Worm (Caenorhabditis elegans) whole organism, late embryonic: Measurements from ENCODE around the gene H43I07.1.

Experiments used
- F13H6.1 ChIP-seq: sonication (generic microtip); optimal IDR thresholded peaks from 2 replicates; lab custom pipeline; 2016; ENCODE audit warnings: missing genetic modification characterization, missing compliant biosample characterization
- T23F11.4 ChIP-seq: fragments of 200-800 bp; sonication (Bioruptor generic); optimal IDR thresholded peaks from 2 replicates; lab custom pipeline; 2018; ENCODE audit warnings: mild to moderate bottlenecking, missing genetic modification characterization, missing compliant biosample characterization
- ahr-1 ChIP-seq: sonication (generic microtip); optimal IDR thresholded peaks from 2 replicates; lab custom pipeline; 2016; ENCODE audit warnings: missing genetic modification characterization, missing compliant biosample characterization
- ama-1 ChIP-seq: fragments of 150-350 bp; optimal IDR thresholded peaks from 2 replicates; lab custom pipeline; 2014
- ceh-14 ChIP-seq: sonication (generic microtip); optimal IDR thresholded peaks from 2 replicates; lab custom pipeline; 2016; ENCODE audit warnings: missing genotype, missing genetic modification characterization, missing compliant biosample characterization
- ceh-18 ChIP-seq: sonication (generic microtip); optimal IDR thresholded peaks from 2 replicates; lab custom pipeline; 2016; ENCODE audit warnings: missing genetic modification characterization, missing compliant biosample characterization
- ceh-2 ChIP-seq: sonication (generic microtip); optimal IDR thresholded peaks from 2 replicates; lab custom pipeline; 2016; ENCODE audit warnings: missing genotype, missing genetic modification characterization, missing compliant biosample characterization
- ceh-30 ChIP-seq: fragments of 150-350 bp; optimal IDR thresholded peaks from 2 replicates; lab custom pipeline; 2014; ENCODE audit warnings: missing biosample characterization, missing genetic modification characterization
- ceh-34 ChIP-seq: sonication (generic microtip); optimal IDR thresholded peaks from 2 replicates; lab custom pipeline; 2016; ENCODE audit warnings: mild to moderate bottlenecking, missing genetic modification characterization, missing compliant biosample characterization
- ceh-45 ChIP-seq: fragments of 200-800 bp; sonication (Bioruptor generic); IDR thresholded peaks from 2 replicates; pipeline ENCODE4 v1.3.6; 2022; ENCODE audit warnings: missing genetic modification reagents, missing genetic modification characterization, missing compliant biosample characterization
- ceh-48 ChIP-seq: sonication (generic microtip); optimal IDR thresholded peaks from 2 replicates; lab custom pipeline; 2016; ENCODE audit warnings: missing genetic modification characterization, inconsistent platforms, missing compliant biosample characterization
- che-1 ChIP-seq: sonication (generic microtip); optimal IDR thresholded peaks from 2 replicates; lab custom pipeline; 2016; ENCODE audit warnings: mild to moderate bottlenecking, missing genetic modification characterization, missing compliant biosample characterization
- dmd-4 ChIP-seq: sonication (generic microtip); optimal IDR thresholded peaks from 2 replicates; lab custom pipeline; 2016; ENCODE audit warnings: borderline replicate concordance, missing genetic modification characterization, missing compliant biosample characterization
- elt-2 ChIP-seq: sonication (generic microtip); optimal IDR thresholded peaks from 2 replicates; lab custom pipeline; 2016; ENCODE audit warnings: missing genetic modification reagents, missing genetic modification characterization, missing compliant biosample characterization
- elt-4 ChIP-seq: sonication (generic microtip); optimal IDR thresholded peaks from 2 replicates; lab custom pipeline; 2016; ENCODE audit warnings: missing genetic modification characterization, missing compliant biosample characterization
- fkh-6 ChIP-seq: sonication (generic microtip); optimal IDR thresholded peaks from 2 replicates; lab custom pipeline; 2016; ENCODE audit warnings: missing genetic modification characterization, missing compliant biosample characterization
- gmeb-2 ChIP-seq: sonication (generic microtip); optimal IDR thresholded peaks from 2 replicates; lab custom pipeline; 2016; ENCODE audit warnings: missing genetic modification characterization, inconsistent platforms, missing compliant biosample characterization
- hlh-15 ChIP-seq: sonication (generic microtip); optimal IDR thresholded peaks from 2 replicates; lab custom pipeline; 2016; ENCODE audit warnings: missing genetic modification characterization, missing compliant biosample characterization
- lim-6 ChIP-seq: sonication (generic microtip); optimal IDR thresholded peaks from 2 replicates; lab custom pipeline; 2016; ENCODE audit warnings: missing genetic modification characterization, missing compliant biosample characterization
- lin-11 ChIP-seq: fragments of 200-800 bp; sonication (Bioruptor generic); optimal IDR thresholded peaks from 2 replicates; lab custom pipeline; 2018; ENCODE audit warnings: mild to moderate bottlenecking, missing genetic modification characterization, missing compliant biosample characterization
- madf-2 ChIP-seq: sonication (generic microtip); optimal IDR thresholded peaks from 2 replicates; lab custom pipeline; 2017; ENCODE audit warnings: missing genetic modification characterization, missing compliant biosample characterization
- mec-3 ChIP-seq: sonication (generic microtip); optimal IDR thresholded peaks from 2 replicates; lab custom pipeline; 2016; ENCODE audit warnings: borderline replicate concordance, missing genetic modification characterization, missing compliant biosample characterization
- nfya-1 ChIP-seq: sonication (generic microtip); optimal IDR thresholded peaks from 2 replicates; lab custom pipeline; 2017; ENCODE audit warnings: missing genetic modification characterization, mild to moderate bottlenecking, missing compliant biosample characterization, antibody characterized with exemption, moderate library complexity
- nhr-11 ChIP-seq: fragments of 150-350 bp; optimal IDR thresholded peaks from 2 replicates; lab custom pipeline; 2014; ENCODE audit warnings: missing biosample characterization, missing genetic modification characterization
- npax-4 ChIP-seq: sonication (generic microtip); optimal IDR thresholded peaks from 2 replicates; lab custom pipeline; 2016; ENCODE audit warnings: missing genetic modification characterization, missing compliant biosample characterization
- pag-3 ChIP-seq: sonication (generic microtip); optimal IDR thresholded peaks from 2 replicates; lab custom pipeline; 2016; ENCODE audit warnings: missing compliant biosample characterization, missing genetic modification characterization, borderline replicate concordance
- pat-9 ChIP-seq: fragments of 200-800 bp; sonication (Bioruptor generic); optimal IDR thresholded peaks from 2 replicates; lab custom pipeline; 2018; ENCODE audit warnings: mild to moderate bottlenecking, missing genetic modification characterization, moderate library complexity, missing compliant biosample characterization
- pax-1 ChIP-seq: fragments of 150-350 bp; optimal IDR thresholded peaks from 2 replicates; lab custom pipeline; 2014; ENCODE audit warnings: missing biosample characterization, missing genetic modification characterization
- pha-2 ChIP-seq: sonication (generic microtip); optimal IDR thresholded peaks from 2 replicates; lab custom pipeline; 2017; ENCODE audit warnings: mild to moderate bottlenecking, missing genetic modification characterization, missing compliant biosample characterization
- pha-4 ChIP-seq: fragments of 150-350 bp; optimal IDR thresholded peaks from 2 replicates; lab custom pipeline; 2018; ENCODE audit warnings: missing biosample characterization, missing genetic modification reagents, missing genetic modification characterization
- pros-1 ChIP-seq: fragments of 150-350 bp; optimal IDR thresholded peaks from 2 replicates; lab custom pipeline; 2014; ENCODE audit warnings: missing biosample characterization, missing genetic modification reagents, missing genetic modification characterization
- rnt-1 ChIP-seq: sonication (generic microtip); optimal IDR thresholded peaks from 2 replicates; lab custom pipeline; 2016; ENCODE audit warnings: missing genetic modification characterization, missing compliant biosample characterization
- sox-2 ChIP-seq: fragments of 200-800 bp; sonication (Bioruptor generic); IDR thresholded peaks from 2 replicates; pipeline ENCODE4 v1.3.6; 2022; ENCODE audit warnings: missing genetic modification reagents, missing genetic modification characterization, missing compliant biosample characterization
- syd-9 ChIP-seq: sonication (generic microtip); optimal IDR thresholded peaks from 2 replicates; lab custom pipeline; 2016; ENCODE audit warnings: mild to moderate bottlenecking, missing genetic modification characterization, moderate library complexity, missing compliant biosample characterization
- tbx-7 ChIP-seq: sonication (generic microtip); optimal IDR thresholded peaks from 2 replicates; lab custom pipeline; 2016; ENCODE audit warnings: missing genotype, missing genetic modification characterization, missing compliant biosample characterization
- ttx-3 ChIP-seq: sonication (generic microtip); optimal IDR thresholded peaks from 2 replicates; lab custom pipeline; 2016; ENCODE audit warnings: missing genetic modification reagents, missing genetic modification characterization, missing compliant biosample characterization
- unc-3 ChIP-seq, 2 experiments: fragments of 200-800 bp in 1 of 2; sonication (Bioruptor generic) in 1 of 2; sonication (generic microtip) in 1 of 2; conservative IDR thresholded peaks in 1 of 2; optimal IDR thresholded peaks in 1 of 2; 2 replicates each; pipeline versions ENCODE4 v1.3.6 to Lab custom; 2016 to 2022; ENCODE audit warnings: missing compliant biosample characterization in 2 of 2, missing genetic modification characterization in 2 of 2, missing genetic modification reagents in 1 of 2
- unc-42 ChIP-seq: sonication (generic microtip); optimal IDR thresholded peaks from 2 replicates; lab custom pipeline; 2016; ENCODE audit warnings: missing genotype, missing genetic modification characterization, missing compliant biosample characterization
- unc-55 ChIP-seq: sonication (generic microtip); optimal IDR thresholded peaks from 2 replicates; lab custom pipeline; 2017; ENCODE audit warnings: missing biosample characterization, missing genetic modification reagents, missing genetic modification characterization
- zip-5 ChIP-seq: sonication (generic microtip); optimal IDR thresholded peaks from 2 replicates; lab custom pipeline; 2016; ENCODE audit warnings: missing genetic modification characterization, missing compliant biosample characterization
- ztf-16 ChIP-seq: sonication (generic microtip); optimal IDR thresholded peaks from 2 replicates; lab custom pipeline; 2017; ENCODE audit warnings: missing genetic modification characterization, missing compliant biosample characterization

The H43I07.1 gene

ce11 chrV:4204421-4204820, at the start of gene H43I07.1:
H43I07.1 (plus strand) TSS chrV:4204721.
- TF ChIP-seq T23F11.4 (GFP tag; lab: Kevin White, UChicago) (no peak), ama-1 (no peak), ceh-48 (tag; lab: Kevin White, UChicago) (no peak), ttx-3 (no peak), ahr-1 (tag; lab: Kevin White, UChicago) (no peak), nhr-11 (tag; lab: Kevin White, UChicago) (no peak), mec-3 (tag; lab: Kevin White, UChicago) (no peak), ceh-18 (tag; lab: Kevin White, UChicago) (no peak), ceh-34 (tag; lab: Kevin White, UChicago) (no peak), pha-2 (tag; lab: Kevin White, UChicago) (no peak), pax-1 (tag; lab: Kevin White, UChicago) (no peak), pag-3 (tag; lab: Kevin White, UChicago) (no peak), rnt-1 (tag; lab: Kevin White, UChicago) (no peak)

ce11 chrV:4157291-4157690, 47.2 kb upstream of the H43I07.1 start:
- TF ChIP-seq rnt-1 (tag; lab: Kevin White, UChicago) = peak; percentile 47
- no peak for TF ChIP-seq unc-3 (GFP tag; conservative IDR thresholded peaks at IDR 0.05; lab: Robert Waterston, UW)
- TF ChIP-seq unc-3 (tag; optimal IDR thresholded peaks at IDR 0.05; lab: Kevin White, UChicago) = no peak
- no peak for TF ChIP-seq ceh-45 (GFP tag; lab: Robert Waterston, UW)
- peak; percentile 96 for TF ChIP-seq elt-2 (tag; lab: Kevin White, UChicago)
- no peak for TF ChIP-seq ceh-30
- TF ChIP-seq dmd-4 (tag; lab: Kevin White, UChicago) = no peak
- TF ChIP-seq unc-55 = peak; percentile 69
- peak; percentile 50 for TF ChIP-seq ceh-18 (tag; lab: Kevin White, UChicago)
- no peak for TF ChIP-seq elt-4 (tag; lab: Kevin White, UChicago)
- TF ChIP-seq, all 69 proteins: peak for 4

- TF ChIP-seq ztf-16 (tag; lab: Kevin White, UChicago) = no peak
- TF ChIP-seq ceh-14 = no peak
- TF ChIP-seq dmd-4 (tag; lab: Kevin White, UChicago) = no peak
- TF ChIP-seq pag-3 (tag; lab: Kevin White, UChicago) = no peak
- no peak for TF ChIP-seq madf-2 (tag; lab: Kevin White, UChicago)
- no peak for TF ChIP-seq unc-3 (GFP tag; conservative IDR thresholded peaks at IDR 0.05; lab: Robert Waterston, UW)
- TF ChIP-seq unc-3 (tag; optimal IDR thresholded peaks at IDR 0.05; lab: Kevin White, UChicago) = no peak
- TF ChIP-seq che-1 (tag; lab: Kevin White, UChicago) = no peak
- no peak for TF ChIP-seq pha-2 (tag; lab: Kevin White, UChicago)
- TF ChIP-seq hlh-15 (tag; lab: Kevin White, UChicago) = no peak
- no peak for TF ChIP-seq lim-6 (tag; lab: Kevin White, UChicago)
- no peak for TF ChIP-seq elt-2 (tag; lab: Kevin White, UChicago)
Measured at ce11 chrV:4160086-4160485, 44.4 kb upstream of the H43I07.1 start, which contains the start of gene Y45G5AM.5. Y45G5AM.5 (plus strand) TSS chrV:4160386.

- TF ChIP-seq ceh-2 (no peak), ceh-48 (tag; lab: Kevin White, UChicago) (no peak), che-1 (tag; lab: Kevin White, UChicago) (no peak), pros-1 (no peak), sox-2 (GFP tag; lab: Robert Waterston, UW) (no peak), pha-4 (tag; lab: Kevin White, UChicago) (no peak), nfya-1 (tag; lab: Kevin White, UChicago) (no peak), tbx-7 (no peak), F13H6.1 (no peak), gmeb-2 (tag; lab: Kevin White, UChicago) (no peak), hlh-15 (tag; lab: Kevin White, UChicago) (no peak), unc-42 (tag; lab: Kevin White, UChicago) (no peak), fkh-6 (no peak), lin-11 (no peak), npax-4 (no peak), pat-9 (tag; lab: Kevin White, UChicago) (no peak), syd-9 (no peak), dmd-4 (tag; lab: Kevin White, UChicago) (no peak), zip-5 (tag; lab: Kevin White, UChicago) (no peak)
Measured at ce11 chrV:4162922-4163321, 41.6 kb upstream of the H43I07.1 start, which contains the start of gene Y45G5AM.4. Y45G5AM.4 (plus strand) TSS chrV:4163222.
